Worm (Caenorhabditis elegans): ENCODE measurements around the gene W06B4.2.

- TF ChIP-seq rnt-1 (tag; optimal IDR thresholded peaks at IDR 0.05), result peak; percentile 64
- TF ChIP-seq nhr-11 (tag; optimal IDR thresholded peaks at IDR 0.05), result no peak
- TF ChIP-seq efl-1 (optimal IDR thresholded peaks at IDR 0.05), result peak in 1 of 2 experiments; percentile 13
- no peak for TF ChIP-seq efl-1 (GFP tag; optimal IDR thresholded peaks at IDR 0.05 in 1 of 2)
- no peak for TF ChIP-seq aha-1 (tag; optimal IDR thresholded peaks at IDR 0.05)
- TF ChIP-seq C16A3.4 (tag; optimal IDR thresholded peaks at IDR 0.05), result no peak
- peak; percentile 78 for TF ChIP-seq nhr-71 (tag; optimal IDR thresholded peaks at IDR 0.05)
- TF ChIP-seq zag-1 (tag; optimal IDR thresholded peaks at IDR 0.05), result no peak
- TF ChIP-seq elt-3 (tag; optimal IDR thresholded peaks at IDR 0.05), result no peak
- no peak for TF ChIP-seq unc-62 (GFP tag; optimal IDR thresholded peaks at IDR 0.05)
- TF ChIP-seq alr-1 (tag; optimal IDR thresholded peaks at IDR 0.05; ENCODE audit: borderline replicate concordance), result no peak
- TF ChIP-seq tbx-2 (tag; optimal IDR thresholded peaks at IDR 0.05), result no peak
Observed at ce11 chrII:4494532-4494931, 26.6 kb downstream of the W06B4.2 start.

Data from whole organism, L1 larva.